Fruit fly (Drosophila melanogaster) whole organism, embryonic: ENCODE data around the gene CG15894.

Experiments
- Antp ChIP-seq: fragments of 200-800 bp; sonication (Bioruptor generic); optimal IDR thresholded peaks from 3 replicates; lab custom pipeline; 2016; ENCODE audit warnings: missing biosample characterization, missing genetic modification characterization
- B-H1 ChIP-seq: fragments of 200-800 bp; sonication (Bioruptor generic); IDR thresholded peaks from 3 replicates; pipeline ENCODE4 v1.3.6; 2022; ENCODE audit warnings: missing biosample characterization, missing genetic modification characterization
- BtbVII ChIP-seq: fragments of 200-800 bp; sonication (Bioruptor generic); optimal IDR thresholded peaks from 3 replicates; lab custom pipeline; 2017; ENCODE audit warnings: missing biosample characterization, mild to moderate bottlenecking, missing genetic modification characterization
- CG1024 ChIP-seq: fragments of 200-800 bp; sonication (Bioruptor generic); IDR thresholded peaks from 2 replicates; pipeline ENCODE4 v1.3.6; 2022; ENCODE audit warnings: missing biosample characterization, missing genetic modification characterization
- CG11560 ChIP-seq: fragments of 200-800 bp; sonication (Bioruptor generic); IDR thresholded peaks from 3 replicates; pipeline ENCODE4 v1.3.6; 2022; ENCODE audit warnings: missing biosample characterization, missing genetic modification characterization
- CG12299 ChIP-seq: fragments of 200-800 bp; sonication (Bioruptor generic); optimal IDR thresholded peaks from 2 replicates; lab custom pipeline; 2018; ENCODE audit warnings: missing biosample characterization, mild to moderate bottlenecking, missing genetic modification characterization
- CG14965 ChIP-seq: fragments of 200-800 bp; sonication (Bioruptor generic); optimal IDR thresholded peaks from 2 replicates; lab custom pipeline; 2016; ENCODE audit warnings: missing biosample characterization, missing genetic modification characterization, borderline replicate concordance
- CG16779 ChIP-seq: fragments of 200-800 bp; sonication (Bioruptor generic); IDR thresholded peaks from 2 replicates; pipeline ENCODE4 v1.3.6; 2022; ENCODE audit warnings: missing biosample characterization, missing genetic modification characterization
- CG16863 ChIP-seq: fragments of 200-800 bp; sonication (Bioruptor generic); optimal IDR thresholded peaks from 3 replicates; lab custom pipeline; 2016; ENCODE audit warnings: missing biosample characterization, missing genetic modification characterization
- CG17186 ChIP-seq: fragments of 200-800 bp; sonication (Bioruptor generic); optimal IDR thresholded peaks from 3 replicates; lab custom pipeline; 2017; ENCODE audit warnings: missing biosample characterization, missing genetic modification reagents, missing genetic modification characterization
- CG2875 ChIP-seq: fragments of 200-800 bp; sonication (Bioruptor generic); optimal IDR thresholded peaks from 2 replicates; lab custom pipeline; 2017; ENCODE audit warnings: missing biosample characterization, mild to moderate bottlenecking, missing genetic modification characterization, missing genetic modification reagents
- CG2889 ChIP-seq: fragments of 200-800 bp; sonication (Bioruptor generic); IDR thresholded peaks from 3 replicates; pipeline ENCODE4 v1.3.6; 2022; ENCODE audit warnings: missing biosample characterization, missing genetic modification characterization
- CG30403 ChIP-seq: fragments of 200-800 bp; sonication (Bioruptor generic); optimal IDR thresholded peaks from 3 replicates; lab custom pipeline; 2016; ENCODE audit warnings: missing biosample characterization, missing genetic modification characterization
- CG31365 ChIP-seq: fragments of 200-800 bp; sonication (Bioruptor generic); optimal IDR thresholded peaks from 2 replicates; lab custom pipeline; 2018; ENCODE audit warnings: missing biosample characterization, mild to moderate bottlenecking, missing genetic modification characterization
- CG31388 ChIP-seq: fragments of 200-800 bp; sonication (Bioruptor generic); optimal IDR thresholded peaks from 2 replicates; lab custom pipeline; 2016; ENCODE audit warnings: missing biosample characterization, missing genetic modification characterization
- CG32532 ChIP-seq: fragments of 200-800 bp; sonication (Bioruptor generic); IDR thresholded peaks from 2 replicates; pipeline ENCODE4 v1.3.6; 2022; ENCODE audit warnings: missing biosample characterization, missing genetic modification characterization
- CG32767 ChIP-seq: fragments of 200-800 bp; sonication (Bioruptor generic); IDR thresholded peaks from 2 replicates; pipeline ENCODE4 v1.3.6; 2022; ENCODE audit warnings: missing biosample characterization, missing genetic modification characterization
- CG7987 ChIP-seq: fragments of 200-800 bp; sonication (Bioruptor generic); optimal IDR thresholded peaks from 2 replicates; lab custom pipeline; 2018; ENCODE audit warnings: missing biosample characterization, mild to moderate bottlenecking, missing genetic modification characterization, moderate library complexity
- CG9215 ChIP-seq: fragments of 200-800 bp; sonication (Bioruptor generic); IDR thresholded peaks from 2 replicates; pipeline ENCODE4 v1.3.6; 2022; ENCODE audit warnings: missing biosample characterization, missing genetic modification characterization
- D ChIP-seq, 2 experiments: fragments of 200-800 bp in 1 of 2; fragments of >200 bp in 1 of 2; sonication (Bioruptor generic) in 1 of 2; optimal IDR thresholded peaks; 2 replicates in 1 of 2; 3 replicates in 1 of 2; lab custom pipeline; 2017; ENCODE audit warnings: mild to moderate bottlenecking in 1 of 2, missing biosample characterization in 1 of 2, missing genetic modification characterization in 1 of 2, missing genetic modification reagents in 1 of 2
- Dfd ChIP-seq, 2 experiments: fragments of >200 bp; optimal IDR thresholded peaks; 2 replicates each; lab custom pipeline; 2017; ENCODE audit warnings: missing biosample characterization in 2 of 2, missing genetic modification characterization in 2 of 2
- Dp ChIP-seq: fragments of 200-800 bp; sonication (Bioruptor generic); optimal IDR thresholded peaks from 2 replicates; lab custom pipeline; 2018; ENCODE audit warnings: missing biosample characterization, mild to moderate bottlenecking, missing genetic modification characterization, moderate library complexity
- E2f1 ChIP-seq: fragments of 200-800 bp; sonication (Bioruptor generic); IDR thresholded peaks from 2 replicates; pipeline ENCODE4 v1.3.6; 2022; ENCODE audit warnings: missing biosample characterization, missing genetic modification characterization
- HHEX ChIP-seq: fragments of 200-800 bp; sonication (Bioruptor generic); optimal IDR thresholded peaks from 3 replicates; lab custom pipeline; 2017; ENCODE audit warnings: missing biosample characterization, mild to moderate bottlenecking, missing genetic modification characterization, missing genetic modification reagents
- HLH4C ChIP-seq: fragments of 200-800 bp; sonication (Bioruptor generic); IDR thresholded peaks from 3 replicates; pipeline ENCODE4 v1.3.6; 2022; ENCODE audit warnings: missing biosample characterization, missing genetic modification characterization; ENCODE audit not compliant: partially characterized antibody
- Max ChIP-seq: fragments of 200-800 bp; sonication (Bioruptor generic); optimal IDR thresholded peaks from 2 replicates; lab custom pipeline; 2016; ENCODE audit warnings: missing biosample characterization, mild to moderate bottlenecking, missing genetic modification characterization
- Optix ChIP-seq: fragments of 200-800 bp; sonication (Bioruptor generic); IDR thresholded peaks from 3 replicates; pipeline ENCODE4 v1.3.6; 2022; ENCODE audit warnings: missing biosample characterization, missing genetic modification characterization
- PHDP ChIP-seq: fragments of 200-800 bp; sonication (Bioruptor generic); optimal IDR thresholded peaks from 3 replicates; lab custom pipeline; 2018; ENCODE audit warnings: missing biosample characterization, mild to moderate bottlenecking, missing genetic modification characterization, moderate library complexity
- Ssrp ChIP-seq: fragments of 200-800 bp; sonication (Bioruptor generic); optimal IDR thresholded peaks from 2 replicates; lab custom pipeline; 2018; ENCODE audit warnings: missing biosample characterization, mild to moderate bottlenecking, missing genetic modification characterization, moderate library complexity
- abd-A ChIP-seq: fragments of 200-800 bp; sonication (Bioruptor generic); optimal IDR thresholded peaks from 3 replicates; lab custom pipeline; 2019; ENCODE audit warnings: missing biosample characterization, mild to moderate bottlenecking, missing genetic modification characterization, moderate library complexity
- bbx ChIP-seq: fragments of 200-800 bp; sonication (Bioruptor generic); IDR thresholded peaks from 2 replicates; pipeline ENCODE4 v1.3.6; 2022; ENCODE audit warnings: missing biosample characterization, missing genetic modification characterization; ENCODE audit not compliant: partially characterized antibody
- cas ChIP-seq: fragments of 200-800 bp; sonication (Bioruptor generic); IDR thresholded peaks from 2 replicates; pipeline ENCODE4 v1.3.6; 2022; ENCODE audit warnings: missing biosample characterization, missing genetic modification characterization
- cato ChIP-seq: fragments of 200-800 bp; sonication (Bioruptor generic); optimal IDR thresholded peaks from 2 replicates; lab custom pipeline; 2016; ENCODE audit warnings: missing biosample characterization, missing genetic modification characterization, borderline replicate concordance
- chif ChIP-seq, 2 experiments: fragments of 200-800 bp; sonication (Bioruptor generic); optimal IDR thresholded peaks; 3 replicates each; lab custom pipeline; 2016; ENCODE audit warnings: missing biosample characterization in 2 of 2, missing genetic modification characterization in 2 of 2
- dimm ChIP-seq: fragments of 200-800 bp; sonication (Bioruptor generic); IDR thresholded peaks from 2 replicates; pipeline ENCODE4 v1.3.6; 2022; ENCODE audit warnings: missing biosample characterization, missing genetic modification characterization
- dm ChIP-seq: fragments of 200-800 bp; sonication (Bioruptor generic); optimal IDR thresholded peaks from 3 replicates; lab custom pipeline; 2016; ENCODE audit warnings: missing biosample characterization, missing genetic modification characterization
- dpn ChIP-seq, 2 experiments: fragments of 200-800 bp; sonication (Bioruptor generic); optimal IDR thresholded peaks; 3 replicates each; lab custom pipeline; 2016; ENCODE audit warnings: missing biosample characterization in 2 of 2, missing genetic modification characterization in 2 of 2
- fd64A ChIP-seq: fragments of 200-800 bp; sonication (Bioruptor generic); optimal IDR thresholded peaks from 3 replicates; lab custom pipeline; 2018; ENCODE audit warnings: missing biosample characterization, mild to moderate bottlenecking, missing genetic modification characterization
- gcm2 ChIP-seq: fragments of 200-800 bp; sonication (Bioruptor generic); optimal IDR thresholded peaks from 2 replicates; lab custom pipeline; 2016; ENCODE audit warnings: missing biosample characterization, missing genetic modification characterization
- ham ChIP-seq: fragments of 200-800 bp; sonication (Bioruptor generic); IDR thresholded peaks from 2 replicates; pipeline ENCODE4 v1.3.6; 2022; ENCODE audit warnings: missing biosample characterization, missing genetic modification characterization
- her ChIP-seq: fragments of 200-800 bp; sonication (Bioruptor generic); optimal IDR thresholded peaks from 2 replicates; lab custom pipeline; 2016; ENCODE audit warnings: missing biosample characterization, missing genetic modification characterization
- knrl ChIP-seq: fragments of 200-800 bp; sonication (Bioruptor generic); IDR thresholded peaks from 3 replicates; pipeline ENCODE4 v1.3.6; 2022; ENCODE audit warnings: missing biosample characterization, missing genetic modification characterization; ENCODE audit not compliant: partially characterized antibody
- lov ChIP-seq, 2 experiments: fragments of 200-800 bp in 1 of 2; fragments of >200 bp in 1 of 2; sonication (Bioruptor generic) in 1 of 2; IDR thresholded peaks in 1 of 2; optimal IDR thresholded peaks in 1 of 2; 2 replicates in 1 of 2; 3 replicates in 1 of 2; pipeline versions ENCODE4 v1.3.6 to Lab custom; 2017 to 2022; ENCODE audit warnings: missing biosample characterization in 1 of 2, missing genetic modification characterization in 1 of 2
- oc ChIP-seq: fragments of 200-800 bp; sonication (Bioruptor generic); optimal IDR thresholded peaks from 2 replicates; lab custom pipeline; 2018; ENCODE audit warnings: missing biosample characterization, mild to moderate bottlenecking, missing genetic modification characterization, moderate library complexity
- phol ChIP-seq: fragments of 200-800 bp; sonication (Bioruptor generic); optimal IDR thresholded peaks from 3 replicates; lab custom pipeline; 2018; ENCODE audit warnings: missing biosample characterization, mild to moderate bottlenecking, missing genetic modification characterization, moderate library complexity
- prd ChIP-seq, 3 experiments: fragments of >200 bp in 2 of 3; fragments of 200-800 bp in 1 of 3; sonication (Bioruptor generic) in 1 of 3; optimal IDR thresholded peaks in 2 of 3; IDR thresholded peaks in 1 of 3; 2 replicates in 2 of 3; 3 replicates in 1 of 3; pipeline versions ENCODE4 v1.3.6 to Lab custom; 2017 to 2022; ENCODE audit warnings: missing biosample characterization in 1 of 3, missing genetic modification characterization in 1 of 3
- pros ChIP-seq: fragments of 200-800 bp; sonication (Bioruptor generic); optimal IDR thresholded peaks from 3 replicates; lab custom pipeline; 2019; ENCODE audit warnings: missing biosample characterization, mild to moderate bottlenecking, missing genetic modification characterization, moderate library complexity
- pum ChIP-seq: fragments of 200-800 bp; sonication (Bioruptor generic); optimal IDR thresholded peaks from 2 replicates; lab custom pipeline; 2016; ENCODE audit warnings: missing biosample characterization, missing genetic modification characterization
- rib ChIP-seq: fragments of 200-800 bp; sonication (Bioruptor generic); IDR thresholded peaks from 2 replicates; pipeline ENCODE4 v1.3.6; 2022; ENCODE audit warnings: missing biosample characterization, missing genetic modification characterization
- zfh1 ChIP-seq: fragments of 200-800 bp; sonication (Bioruptor generic); IDR thresholded peaks from 3 replicates; pipeline ENCODE4 v1.3.6; 2022; ENCODE audit warnings: missing biosample characterization, missing genetic modification characterization

The CG15894 gene

DNA sequence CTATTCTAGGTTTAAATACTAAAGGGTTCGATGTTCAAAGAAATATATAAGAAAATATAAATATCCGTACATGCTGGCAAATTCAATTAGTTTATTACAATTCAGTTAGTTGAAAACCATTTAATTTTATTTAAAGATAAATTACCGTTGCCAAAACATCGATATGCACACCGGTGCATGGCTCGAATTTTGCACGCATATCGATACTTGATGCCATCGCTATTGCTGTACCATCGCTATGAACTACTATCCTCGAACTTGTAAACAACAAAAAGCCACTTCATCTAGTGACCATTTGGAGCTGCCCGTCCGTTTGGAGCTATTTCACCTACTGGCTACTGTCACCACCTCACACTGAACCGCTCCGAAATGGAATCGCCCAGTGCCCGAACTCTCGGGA lies 48.1 kb upstream of the CG15894 start, which contains the start of gene Josd (continued):
- TF ChIP-seq dpn (GFP tag; optimal IDR thresholded peaks at IDR 0.05; lab: Kevin White, UChicago) (no peak), CG30403 (GFP tag; lab: Kevin White, UChicago) (no peak), knrl (GFP tag; lab: Robert Waterston, UW) (peak; percentile 85), E2f1 (GFP tag; lab: Robert Waterston, UW) (no peak), CG9215 (GFP tag; lab: Robert Waterston, UW) (no peak), ham (GFP tag; lab: Robert Waterston, UW) (no peak), gcm2 (GFP tag; lab: Kevin White, UChicago) (no peak), CG14965 (GFP tag; lab: Kevin White, UChicago) (no peak), oc (no peak), bbx (GFP tag; lab: Robert Waterston, UW) (peak; percentile 83), dm (GFP tag; lab: Kevin White, UChicago) (no peak), pum (GFP tag; lab: Kevin White, UChicago) (no peak), lov (optimal IDR thresholded peaks at IDR 0.05; lab: Kevin White, UChicago) (no peak), lov (GFP tag; IDR thresholded peaks at IDR 0.05; lab: Robert Waterston, UW) (no peak), prd (optimal IDR thresholded peaks at IDR 0.05; lab: Kevin White, UChicago) (no peak), prd (GFP tag; IDR thresholded peaks at IDR 0.05; lab: Robert Waterston, UW) (no peak), CG7987 (GFP tag; lab: Kevin White, UChicago) (no peak), Max (GFP tag; lab: Kevin White, UChicago) (no peak), HLH4C (GFP tag; lab: Robert Waterston, UW) (peak; percentile 74), pros (GFP tag; lab: Kevin White, UChicago) (no peak), Ssrp (tag; lab: Kevin White, UChicago) (no peak), Dp (GFP tag; lab: Kevin White, UChicago) (peak; percentile 15), CG32532 (GFP tag; lab: Robert Waterston, UW) (no peak), Optix (GFP tag; lab: Robert Waterston, UW) (no peak), Antp (no peak), CG31388 (GFP tag; lab: Kevin White, UChicago) (no peak), CG12299 (tag; lab: Kevin White, UChicago) (no peak), phol (tag; lab: Kevin White, UChicago) (no peak), BtbVII (GFP tag; lab: Kevin White, UChicago) (no peak), CG11560 (tag; lab: Robert Waterston, UW) (no peak), fd64A (GFP tag; lab: Kevin White, UChicago) (no peak), B-H1 (GFP tag; lab: Robert Waterston, UW) (no peak), abd-A (tag; lab: Kevin White, UChicago) (no peak), chif (GFP tag; optimal IDR thresholded peaks at IDR 0.05; lab: Kevin White, UChicago) (no peak), zfh1 (no peak), CG16863 (GFP tag; lab: Kevin White, UChicago) (no peak), CG2875 (GFP tag; lab: Kevin White, UChicago) (no peak), D (optimal IDR thresholded peaks at IDR 0.05; lab: Kevin White, UChicago) (no peak), D (GFP tag; optimal IDR thresholded peaks at IDR 0.05; lab: Kevin White, UChicago) (no peak), cas (GFP tag; lab: Robert Waterston, UW) (no peak), CG1024 (GFP tag; lab: Robert Waterston, UW) (no peak), CG2889 (GFP tag; lab: Robert Waterston, UW) (no peak), HHEX (GFP tag; lab: Kevin White, UChicago) (no peak), CG31365 (tag; lab: Kevin White, UChicago) (no peak), CG32767 (no peak), PHDP (tag; lab: Kevin White, UChicago) (no peak), cato (GFP tag; lab: Kevin White, UChicago) (no peak), Dfd (GFP tag; optimal IDR thresholded peaks at IDR 0.05; lab: Kevin White, UChicago) (no peak), dimm (no peak), her (no peak), CG16779 (no peak), CG17186 (GFP tag; lab: Kevin White, UChicago) (no peak), rib (GFP tag; lab: Robert Waterston, UW) (no peak)
